Worm (Caenorhabditis elegans) whole organism, young adult: ENCODE results near the gene F35F10.7.

ENCODE experiments used
- B0019.2 ChIP-seq: fragments of 200-800 bp; sonication (Bioruptor generic); conservative IDR thresholded peaks from 2 replicates; pipeline ENCODE4 v1.3.6; 2022; ENCODE audit warnings: missing genetic modification reagents, missing genetic modification characterization, missing compliant biosample characterization
- B0261.1 ChIP-seq: sonication (generic microtip); optimal IDR thresholded peaks from 2 replicates; lab custom pipeline; 2016; ENCODE audit warnings: mild to moderate bottlenecking, missing genetic modification characterization, moderate library complexity, missing compliant biosample characterization
- C17E4.6 ChIP-seq: fragments of 200-800 bp; sonication (Bioruptor generic); IDR thresholded peaks from 2 replicates; pipeline ENCODE4 v1.3.6; 2022; ENCODE audit warnings: missing genetic modification reagents, missing genetic modification characterization, missing compliant biosample characterization
- F23B12.7 ChIP-seq: sonication (generic microtip); optimal IDR thresholded peaks from 2 replicates; lab custom pipeline; 2017; ENCODE audit warnings: missing genetic modification characterization, mild to moderate bottlenecking, missing compliant biosample characterization, antibody characterized with exemption, moderate library complexity; ENCODE audit not compliant: insufficient read depth
- F39B2.1 ChIP-seq: fragments of 200-800 bp; sonication (Bioruptor generic); IDR thresholded peaks from 2 replicates; pipeline ENCODE4 v1.3.6; 2022; ENCODE audit warnings: missing genetic modification reagents, missing genetic modification characterization, missing compliant biosample characterization
- F55B11.4 ChIP-seq: sonication (generic microtip); optimal IDR thresholded peaks from 2 replicates; lab custom pipeline; 2016; ENCODE audit warnings: missing compliant biosample characterization, missing genetic modification characterization, borderline replicate concordance; ENCODE audit not compliant: insufficient read depth
- F57A8.1 ChIP-seq: fragments of 200-800 bp; sonication (Bioruptor generic); optimal IDR thresholded peaks from 2 replicates; lab custom pipeline; 2018; ENCODE audit warnings: mild to moderate bottlenecking, missing genetic modification characterization, moderate library complexity, missing compliant biosample characterization
- T26A5.8 ChIP-seq: sonication (generic microtip); optimal IDR thresholded peaks from 2 replicates; lab custom pipeline; 2016; ENCODE audit warnings: missing genetic modification characterization, missing compliant biosample characterization
- Y53G8AR.9 ChIP-seq: fragments of 200-800 bp; sonication (Bioruptor generic); conservative IDR thresholded peaks from 2 replicates; pipeline ENCODE4 v1.3.6; 2022; ENCODE audit warnings: missing genetic modification reagents, missing genetic modification characterization, missing compliant biosample characterization
- akir-1 ChIP-seq: fragments of 200-800 bp; sonication (Bioruptor generic); optimal IDR thresholded peaks from 2 replicates; lab custom pipeline; 2018; ENCODE audit warnings: mild to moderate bottlenecking, missing genetic modification characterization, moderate library complexity, missing compliant biosample characterization
- aptf-3 ChIP-seq: fragments of 200-800 bp; sonication (Bioruptor generic); IDR thresholded peaks from 2 replicates; pipeline ENCODE4 v1.3.6; 2022; ENCODE audit warnings: missing genetic modification characterization, missing compliant biosample characterization
- attf-6 ChIP-seq: fragments of 200-800 bp; sonication (Bioruptor generic); IDR thresholded peaks from 2 replicates; pipeline ENCODE4 v1.3.6; 2022; ENCODE audit warnings: missing genetic modification reagents, missing genetic modification characterization, missing compliant biosample characterization
- bed-2 ChIP-seq: fragments of 200-800 bp; sonication (Bioruptor generic); IDR thresholded peaks from 2 replicates; pipeline ENCODE4 v1.3.6; 2022; ENCODE audit warnings: missing genetic modification reagents, missing genetic modification characterization, missing compliant biosample characterization
- ccch-3 ChIP-seq: fragments of 200-800 bp; sonication (Bioruptor generic); optimal IDR thresholded peaks from 2 replicates; lab custom pipeline; 2018; ENCODE audit warnings: mild to moderate bottlenecking, missing genetic modification characterization, missing compliant biosample characterization
- cebp-1 ChIP-seq, 2 experiments: fragments of 200-800 bp in 1 of 2; sonication (Bioruptor generic) in 1 of 2; sonication (generic microtip) in 1 of 2; IDR thresholded peaks in 1 of 2; optimal IDR thresholded peaks in 1 of 2; 2 replicates each; pipeline versions ENCODE4 v1.3.6 to Lab custom; 2017 to 2022; ENCODE audit warnings: missing compliant biosample characterization in 2 of 2, missing genetic modification characterization in 2 of 2, mild to moderate bottlenecking in 1 of 2, missing genetic modification reagents in 1 of 2, moderate library complexity in 1 of 2
- ceh-58 ChIP-seq: fragments of 200-800 bp; sonication (Bioruptor generic); IDR thresholded peaks from 2 replicates; pipeline ENCODE4 v1.3.6; 2022; ENCODE audit warnings: missing genetic modification characterization, missing compliant biosample characterization
- chd-7 ChIP-seq: sonication (generic microtip); optimal IDR thresholded peaks from 2 replicates; lab custom pipeline; 2016; ENCODE audit warnings: mild to moderate bottlenecking, missing genetic modification characterization, moderate library complexity, missing compliant biosample characterization
- dox-1 ChIP-seq: fragments of 200-800 bp; sonication (Bioruptor generic); IDR thresholded peaks from 2 replicates; pipeline ENCODE4 v1.3.6; 2022; ENCODE audit warnings: missing genetic modification reagents, missing genetic modification characterization, missing compliant biosample characterization
- dpff-1 ChIP-seq: sonication (generic microtip); optimal IDR thresholded peaks from 2 replicates; lab custom pipeline; 2017; ENCODE audit warnings: mild to moderate bottlenecking, missing genetic modification characterization, missing compliant biosample characterization
- egl-44 ChIP-seq: fragments of 200-800 bp; sonication (Bioruptor generic); IDR thresholded peaks from 2 replicates; pipeline ENCODE4 v1.3.6; 2022; ENCODE audit warnings: missing genetic modification reagents, missing genetic modification characterization, missing compliant biosample characterization
- ekl-4 ChIP-seq: fragments of 200-800 bp; sonication (Bioruptor generic); IDR thresholded peaks from 2 replicates; pipeline ENCODE4 v1.3.6; 2022; ENCODE audit warnings: missing genetic modification reagents, missing genetic modification characterization, missing compliant biosample characterization
- ets-4 ChIP-seq: fragments of 200-800 bp; sonication (Bioruptor generic); optimal IDR thresholded peaks from 2 replicates; lab custom pipeline; 2018; ENCODE audit warnings: mild to moderate bottlenecking, missing genetic modification characterization, missing compliant biosample characterization
- hmg-1.2 ChIP-seq: fragments of 200-800 bp; sonication (Bioruptor generic); IDR thresholded peaks from 2 replicates; pipeline ENCODE4 v1.3.6; 2022; ENCODE audit warnings: missing genetic modification reagents, missing genetic modification characterization, missing compliant biosample characterization
- let-607 ChIP-seq, 2 experiments: fragments of 200-800 bp in 1 of 2; sonication (Bioruptor generic) in 1 of 2; sonication (generic microtip) in 1 of 2; optimal IDR thresholded peaks; 2 replicates each; lab custom pipeline; 2016 to 2018; ENCODE audit warnings: mild to moderate bottlenecking in 2 of 2, missing compliant biosample characterization in 2 of 2, missing genetic modification characterization in 2 of 2, moderate library complexity in 2 of 2, missing genotype in 1 of 2
- lin-40 ChIP-seq: sonication (generic microtip); optimal IDR thresholded peaks from 2 replicates; lab custom pipeline; 2016; ENCODE audit warnings: missing genetic modification characterization, mild to moderate bottlenecking, missing compliant biosample characterization, missing genotype, missing genetic modification reagents
- lir-1 ChIP-seq: fragments of 200-800 bp; sonication (Bioruptor generic); conservative IDR thresholded peaks from 2 replicates; pipeline ENCODE4 v1.3.6; 2022; ENCODE audit warnings: missing genetic modification reagents, missing genetic modification characterization, missing compliant biosample characterization
- mcd-1 ChIP-seq: fragments of 200-800 bp; sonication (Bioruptor generic); IDR thresholded peaks from 2 replicates; pipeline ENCODE4 v1.3.6; 2022; ENCODE audit warnings: missing genetic modification reagents, missing genetic modification characterization, missing compliant biosample characterization
- mel-28 ChIP-seq: sonication (generic microtip); optimal IDR thresholded peaks from 2 replicates; lab custom pipeline; 2016; ENCODE audit warnings: borderline replicate concordance, mild to moderate bottlenecking, missing genetic modification characterization, missing compliant biosample characterization
- mxl-1 ChIP-seq: sonication (generic microtip); optimal IDR thresholded peaks from 2 replicates; lab custom pipeline; 2016; ENCODE audit warnings: missing genetic modification characterization, missing compliant biosample characterization
- nfya-2 ChIP-seq: fragments of 200-800 bp; sonication (Bioruptor generic); IDR thresholded peaks from 2 replicates; pipeline ENCODE4 v1.3.6; 2022; ENCODE audit warnings: missing genetic modification reagents, missing genetic modification characterization, missing compliant biosample characterization
- nhr-120 ChIP-seq: fragments of 200-800 bp; sonication (Bioruptor generic); IDR thresholded peaks from 2 replicates; pipeline ENCODE4 v1.3.6; 2022; ENCODE audit warnings: missing genetic modification characterization, missing compliant biosample characterization
- nhr-80 ChIP-seq: sonication (generic microtip); optimal IDR thresholded peaks from 2 replicates; lab custom pipeline; 2016; ENCODE audit warnings: missing genetic modification characterization, missing compliant biosample characterization
- nhr-90 ChIP-seq: sonication (generic microtip); optimal IDR thresholded peaks from 2 replicates; lab custom pipeline; 2016; ENCODE audit warnings: missing genotype, mild to moderate bottlenecking, missing genetic modification characterization, missing compliant biosample characterization
- pbrm-1 ChIP-seq: fragments of 200-800 bp; sonication (Bioruptor generic); IDR thresholded peaks from 2 replicates; pipeline ENCODE4 v1.3.6; 2022; ENCODE audit warnings: missing genetic modification reagents, missing genetic modification characterization, missing compliant biosample characterization
- pha-4 ChIP-seq: fragments of 150-350 bp; sonication (generic microtip); optimal IDR thresholded peaks from 2 replicates; lab custom pipeline; 2014; ENCODE audit warnings: missing biosample characterization, missing genetic modification reagents, missing genetic modification characterization
- rec-8 ChIP-seq, 2 experiments: sonication (generic microtip); optimal IDR thresholded peaks; 2 replicates each; lab custom pipeline; 2016; ENCODE audit warnings: mild to moderate bottlenecking in 2 of 2, missing genetic modification characterization in 2 of 2, missing genetic modification reagents in 2 of 2, missing genotype in 2 of 2, missing biosample characterization in 1 of 2, missing compliant biosample characterization in 1 of 2, moderate library complexity in 1 of 2
- somi-1 ChIP-seq: fragments of 200-800 bp; sonication (Bioruptor generic); optimal IDR thresholded peaks from 2 replicates; lab custom pipeline; 2018; ENCODE audit warnings: mild to moderate bottlenecking, missing genetic modification characterization, missing compliant biosample characterization
- tbx-9 ChIP-seq: sonication (generic microtip); optimal IDR thresholded peaks from 2 replicates; lab custom pipeline; 2016; ENCODE audit warnings: borderline replicate concordance, missing genetic modification characterization, inconsistent platforms, missing compliant biosample characterization
- unc-130 ChIP-seq: sonication (generic microtip); optimal IDR thresholded peaks from 2 replicates; lab custom pipeline; 2016; ENCODE audit warnings: missing genetic modification reagents, missing genetic modification characterization, missing compliant biosample characterization
- zim-3 ChIP-seq: sonication (generic microtip); optimal IDR thresholded peaks from 2 replicates; lab custom pipeline; 2017; ENCODE audit warnings: mild to moderate bottlenecking, missing genetic modification characterization, moderate library complexity, missing compliant biosample characterization
- ztf-18 ChIP-seq: sonication (generic microtip); optimal IDR thresholded peaks from 2 replicates; lab custom pipeline; 2016; ENCODE audit warnings: missing genotype, mild to moderate bottlenecking, missing genetic modification characterization, missing compliant biosample characterization
- ztf-25 ChIP-seq: fragments of 200-800 bp; sonication (Bioruptor generic); IDR thresholded peaks from 2 replicates; pipeline ENCODE4 v1.3.6; 2022; ENCODE audit warnings: missing genetic modification reagents, missing genetic modification characterization, missing compliant biosample characterization
- ztf-26 ChIP-seq: sonication (generic microtip); optimal IDR thresholded peaks from 2 replicates; lab custom pipeline; 2017; ENCODE audit warnings: missing genetic modification characterization, missing compliant biosample characterization
- ztf-6 ChIP-seq: fragments of 200-800 bp; sonication (Bioruptor generic); IDR thresholded peaks from 2 replicates; pipeline ENCODE4 v1.3.6; 2022; ENCODE audit warnings: missing genetic modification reagents, missing genetic modification characterization, missing compliant biosample characterization

F35F10.7 gene

DNA sequence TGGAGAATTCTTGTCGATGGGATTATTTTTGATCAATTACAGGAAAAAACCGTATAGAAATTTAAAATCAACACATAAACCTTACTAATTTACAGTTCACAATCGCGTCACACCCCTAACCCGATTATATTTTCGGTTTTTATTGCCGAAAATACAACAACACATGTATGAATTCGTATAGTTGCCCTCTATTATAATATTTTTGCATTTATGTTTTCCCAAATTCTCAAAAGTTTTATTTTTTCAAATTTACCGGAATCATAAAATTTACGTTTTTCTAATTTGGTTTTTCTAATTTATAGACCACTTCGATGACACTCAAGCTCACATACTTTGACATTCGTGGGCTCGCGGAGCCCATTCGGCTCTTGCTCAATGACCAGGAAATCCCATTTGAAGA is 44.2 kb downstream of the F35F10.7 start, which contains the start of gene gst-23:
Gene gst-23 (plus strand): TSS at position 301 of the 400 bp plus-strand sequence.
- no peak for TF ChIP-seq unc-130 (GFP tag; lab: Kevin White, UChicago)
- no peak for TF ChIP-seq F39B2.1 (GFP tag; lab: Robert Waterston, UW)
- TF ChIP-seq lir-1 (GFP tag; lab: Robert Waterston, UW), result no peak
- TF ChIP-seq aptf-3 (GFP tag; lab: Robert Waterston, UW), result no peak
- no peak for TF ChIP-seq ztf-6
- no peak for TF ChIP-seq F55B11.4 (tag; lab: Kevin White, UChicago)
- no peak for TF ChIP-seq nhr-90 (tag; lab: Kevin White, UChicago)
- no peak for TF ChIP-seq tbx-9 (tag; lab: Kevin White, UChicago)
- no peak for TF ChIP-seq C17E4.6 (GFP tag; lab: Robert Waterston, UW)
- TF ChIP-seq T26A5.8 (tag; lab: Kevin White, UChicago), result no peak
- TF ChIP-seq lin-40 (tag; lab: Kevin White, UChicago), result no peak
- no peak for TF ChIP-seq ceh-58
- no peak for TF ChIP-seq ztf-18
- TF ChIP-seq cebp-1 (GFP tag; IDR thresholded peaks at IDR 0.05; lab: Robert Waterston, UW), result no peak
- no peak for TF ChIP-seq cebp-1 (tag; optimal IDR thresholded peaks at IDR 0.05; lab: Kevin White, UChicago)
- TF ChIP-seq nhr-120 (GFP tag; lab: Robert Waterston, UW), result no peak
- TF ChIP-seq egl-44, result no peak
- TF ChIP-seq nhr-80 (tag; lab: Kevin White, UChicago), result no peak
- TF ChIP-seq, all 124 proteins: peak for 0

DNA sequence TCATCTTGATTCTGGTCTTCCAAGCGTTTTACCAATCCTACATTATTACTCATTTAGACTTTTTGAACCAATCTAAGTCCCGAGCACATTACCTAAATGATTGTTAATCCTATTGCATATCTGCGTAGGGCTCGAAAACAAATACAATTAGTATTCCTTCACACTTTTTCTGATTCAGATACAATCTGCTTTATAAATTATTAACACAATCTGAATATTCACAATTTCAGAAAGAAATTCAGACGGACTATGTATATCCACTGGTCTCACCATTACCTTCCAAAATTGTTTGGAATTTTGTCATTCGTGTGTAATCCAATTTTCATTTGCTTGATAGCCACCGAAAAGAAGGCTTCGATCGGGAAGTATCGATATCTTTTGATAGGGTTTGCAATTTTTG is 46.1 kb downstream of the F35F10.7 start, which contains the start of gene srj-11:
Gene srj-11 (plus strand): TSS at position 250 of the 400 bp plus-strand sequence.
- TF ChIP-seq let-607 (tag; optimal IDR thresholded peaks at IDR 0.05; lab: Kevin White, UChicago) (no peak), mxl-1 (tag; lab: Kevin White, UChicago) (no peak), hmg-1.2 (GFP tag; lab: Robert Waterston, UW) (no peak), rec-8 (tag; optimal IDR thresholded peaks at IDR 0.05; lab: Kevin White, UChicago) (no peak), dox-1 (GFP tag; lab: Robert Waterston, UW) (no peak), F23B12.7 (tag; lab: Kevin White, UChicago) (no peak), ztf-26 (tag; lab: Kevin White, UChicago) (no peak), pbrm-1 (GFP tag; lab: Robert Waterston, UW) (no peak), ekl-4 (GFP tag; lab: Robert Waterston, UW) (no peak), akir-1 (GFP tag; lab: Kevin White, UChicago) (no peak), somi-1 (GFP tag; lab: Kevin White, UChicago) (no peak), ccch-3 (GFP tag; lab: Kevin White, UChicago) (no peak), pha-4 (tag; lab: Kevin White, UChicago) (no peak), tbx-9 (tag; lab: Kevin White, UChicago) (no peak), chd-7 (tag; lab: Kevin White, UChicago) (no peak), mcd-1 (GFP tag; lab: Robert Waterston, UW) (no peak)

- no peak for TF ChIP-seq nhr-80 (tag; lab: Kevin White, UChicago)
- no peak for TF ChIP-seq let-607 (tag; optimal IDR thresholded peaks at IDR 0.05; lab: Kevin White, UChicago)
- TF ChIP-seq dpff-1 (tag; lab: Kevin White, UChicago), result no peak
- no peak for TF ChIP-seq Y53G8AR.9 (GFP tag; lab: Robert Waterston, UW)
- TF ChIP-seq ets-4, result no peak
- no peak for TF ChIP-seq ztf-6
- TF ChIP-seq nfya-2, result no peak
- no peak for TF ChIP-seq ztf-25 (GFP tag; lab: Robert Waterston, UW)
- no peak for TF ChIP-seq bed-2 (GFP tag; lab: Robert Waterston, UW)
- no peak for TF ChIP-seq B0019.2 (GFP tag; lab: Robert Waterston, UW)
- TF ChIP-seq B0261.1, result no peak
- TF ChIP-seq attf-6, result no peak
- TF ChIP-seq C17E4.6 (GFP tag; lab: Robert Waterston, UW), result no peak
- TF ChIP-seq F55B11.4 (tag; lab: Kevin White, UChicago), result no peak
- no peak for TF ChIP-seq mel-28 (tag; lab: Kevin White, UChicago)
- TF ChIP-seq ztf-26 (tag; lab: Kevin White, UChicago), result no peak
- TF ChIP-seq F57A8.1 (GFP tag; lab: Kevin White, UChicago), result no peak
- no peak for TF ChIP-seq zim-3 (tag; lab: Kevin White, UChicago)
Observed at ce11 chrV:3236610-3237009, 50.6 kb downstream of the F35F10.7 start, which contains the start of the genes K08D9.9 and str-16. Gene K08D9.9 (minus strand): TSS chrV:3236710. Gene str-16 (plus strand): TSS chrV:3236875.
